Worm (Caenorhabditis elegans) whole organism, L4 larva: Measurements from ENCODE around the gene ttr-45.

Experiments
- D1046.2 ChIP-seq: fragments of 200-800 bp; sonication (Bioruptor generic); IDR thresholded peaks from 2 replicates; pipeline ENCODE4 v1.3.6; 2022; ENCODE audit warnings: missing genetic modification characterization, missing compliant biosample characterization
- F44E2.7 ChIP-seq: fragments of 200-800 bp; sonication (Bioruptor generic); IDR thresholded peaks from 2 replicates; pipeline ENCODE4 v2.1.2; 2022; ENCODE audit warnings: missing genetic modification characterization, missing compliant biosample characterization
- T20F7.1 ChIP-seq: fragments of 200-800 bp; sonication (Bioruptor generic); optimal IDR thresholded peaks from 2 replicates; lab custom pipeline; 2018; ENCODE audit warnings: mild to moderate bottlenecking, missing genetic modification characterization, missing compliant biosample characterization
- T26A8.4 ChIP-seq: fragments of 200-800 bp; sonication (Bioruptor generic); IDR thresholded peaks from 2 replicates; pipeline ENCODE4 v1.3.6; 2022; ENCODE audit warnings: missing genetic modification characterization, missing compliant biosample characterization
- Y48G9A.11 ChIP-seq: fragments of 200-800 bp; sonication (Bioruptor generic); IDR thresholded peaks from 2 replicates; pipeline ENCODE4 v1.3.6; 2022; ENCODE audit warnings: missing genetic modification reagents, missing genetic modification characterization, missing compliant biosample characterization
- Y75B8A.6 ChIP-seq: fragments of 200-800 bp; sonication (Bioruptor generic); IDR thresholded peaks from 2 replicates; pipeline ENCODE4 v1.3.6; 2022; ENCODE audit warnings: missing genetic modification reagents, missing genetic modification characterization, missing compliant biosample characterization
- aha-1 ChIP-seq: fragments of 150-350 bp; peaks from one replicate; lab custom pipeline; 2014; ENCODE audit warnings: missing biosample characterization, missing genetic modification characterization
- ama-1 ChIP-seq: fragments of 150-350 bp; optimal IDR thresholded peaks from 2 replicates; lab custom pipeline; 2014; ENCODE audit warnings: inconsistent platforms, mixed read lengths
- attf-4 ChIP-seq: sonication (generic microtip); optimal IDR thresholded peaks from 3 replicates; lab custom pipeline; 2017; ENCODE audit warnings: missing biosample characterization, missing genetic modification characterization
- ceh-20 ChIP-seq: fragments of 200-800 bp; sonication (Bioruptor generic); IDR thresholded peaks from 2 replicates; pipeline ENCODE4 v1.3.6; 2022; ENCODE audit warnings: missing genetic modification reagents, missing genetic modification characterization, missing compliant biosample characterization
- ceh-44 ChIP-seq: fragments of 200-800 bp; sonication (Bioruptor generic); IDR thresholded peaks from 2 replicates; pipeline ENCODE4 v1.3.6; 2022; ENCODE audit warnings: missing genetic modification reagents, missing genetic modification characterization, missing compliant biosample characterization
- ceh-62 ChIP-seq: sonication (generic microtip); optimal IDR thresholded peaks from 2 replicates; lab custom pipeline; 2017; ENCODE audit warnings: missing biosample characterization, missing genetic modification characterization
- ces-1 ChIP-seq: fragments of 150-350 bp; sonication (generic microtip); optimal IDR thresholded peaks from 4 replicates; lab custom pipeline; 2014; ENCODE audit warnings: missing biosample characterization, missing genetic modification reagents, missing genetic modification characterization
- cey-2 ChIP-seq: sonication (generic microtip); optimal IDR thresholded peaks from 3 replicates; lab custom pipeline; 2017; ENCODE audit warnings: missing genetic modification characterization, mild to moderate bottlenecking, missing compliant biosample characterization, antibody characterized with exemption, borderline replicate concordance; ENCODE audit not compliant: insufficient read depth
- daf-12 ChIP-seq: fragments of 150-350 bp; optimal IDR thresholded peaks from 2 replicates; lab custom pipeline; 2014; ENCODE audit warnings: missing biosample characterization, missing genetic modification reagents, missing genetic modification characterization
- daf-16 ChIP-seq, 3 experiments: sonication (generic microtip); optimal IDR thresholded peaks; 2 replicates each; lab custom pipeline; 2016 to 2017; ENCODE audit warnings: missing genetic modification characterization in 3 of 3, missing genetic modification reagents in 3 of 3, mild to moderate bottlenecking in 2 of 3, missing compliant biosample characterization in 2 of 3, missing biosample characterization in 1 of 3, moderate library complexity in 1 of 3
- daf-8 ChIP-seq: fragments of 200-800 bp; sonication (Bioruptor generic); IDR thresholded peaks from 2 replicates; pipeline ENCODE4 v1.3.6; 2022; ENCODE audit warnings: missing genetic modification characterization, missing compliant biosample characterization
- dmd-6 ChIP-seq: fragments of 200-800 bp; sonication (Bioruptor generic); IDR thresholded peaks from 2 replicates; pipeline ENCODE4 v1.3.6; 2022; ENCODE audit warnings: missing genetic modification reagents, missing genetic modification characterization, missing compliant biosample characterization
- dmd-8 ChIP-seq: fragments of 200-800 bp; sonication (Bioruptor generic); IDR thresholded peaks from 2 replicates; pipeline ENCODE4 v1.3.6; 2022; ENCODE audit warnings: missing genetic modification characterization, missing compliant biosample characterization
- dmd-9 ChIP-seq: fragments of 200-800 bp; sonication (Bioruptor generic); IDR thresholded peaks from 2 replicates; pipeline ENCODE4 v1.3.6; 2022; ENCODE audit warnings: missing genetic modification reagents, missing genetic modification characterization, missing compliant biosample characterization
- duxl-1 ChIP-seq: sonication (generic microtip); optimal IDR thresholded peaks from 2 replicates; lab custom pipeline; 2016; ENCODE audit warnings: mild to moderate bottlenecking, missing genetic modification characterization, moderate library complexity, missing compliant biosample characterization; ENCODE audit not compliant: poor library complexity
- egl-27 ChIP-seq: sonication (generic microtip); optimal IDR thresholded peaks from 3 replicates; lab custom pipeline; 2017; ENCODE audit warnings: missing biosample characterization, missing genetic modification reagents, missing genetic modification characterization
- fos-1 ChIP-seq: fragments of 150-350 bp; optimal IDR thresholded peaks from 2 replicates; lab custom pipeline; 2014; ENCODE audit warnings: missing biosample characterization, missing genetic modification characterization
- gei-8 ChIP-seq: fragments of 200-800 bp; sonication (Bioruptor generic); optimal IDR thresholded peaks from 2 replicates; lab custom pipeline; 2018; ENCODE audit warnings: mild to moderate bottlenecking, missing genetic modification characterization, missing compliant biosample characterization
- hif-1 ChIP-seq, 2 experiments: sonication (generic microtip); optimal IDR thresholded peaks; 2 replicates each; lab custom pipeline; 2016 to 2017; ENCODE audit warnings: missing compliant biosample characterization in 2 of 2, missing genetic modification characterization in 2 of 2, missing genetic modification reagents in 2 of 2, missing genotype in 2 of 2, mild to moderate bottlenecking in 1 of 2
- hmg-1.1 ChIP-seq: fragments of 200-800 bp; sonication (Bioruptor generic); IDR thresholded peaks from 2 replicates; pipeline ENCODE4 v1.3.6; 2022; ENCODE audit warnings: missing genetic modification reagents, missing genetic modification characterization, missing compliant biosample characterization
- jun-1 ChIP-seq: fragments of 150-350 bp; optimal IDR thresholded peaks from 2 replicates; lab custom pipeline; 2014; ENCODE audit warnings: missing biosample characterization, missing genetic modification reagents, missing genetic modification characterization
- lim-7 ChIP-seq: fragments of 200-800 bp; sonication (Bioruptor generic); IDR thresholded peaks from 2 replicates; pipeline ENCODE4 v1.3.6; 2022; ENCODE audit warnings: missing genetic modification characterization, missing compliant biosample characterization
- lin-1 ChIP-seq: fragments of 200-800 bp; sonication (Bioruptor generic); IDR thresholded peaks from 2 replicates; pipeline ENCODE4 v1.3.6; 2022; ENCODE audit warnings: missing genetic modification reagents, missing genetic modification characterization, missing compliant biosample characterization
- lin-13 ChIP-seq: fragments of 150-350 bp; optimal IDR thresholded peaks from 2 replicates; lab custom pipeline; 2014; ENCODE audit warnings: missing biosample characterization, missing genetic modification reagents, missing genetic modification characterization
- lin-38 ChIP-seq: fragments of 200-800 bp; sonication (Bioruptor generic); IDR thresholded peaks from 2 replicates; pipeline ENCODE4 v1.3.6; 2022; ENCODE audit warnings: missing genetic modification reagents, missing genetic modification characterization, missing compliant biosample characterization
- lir-3 ChIP-seq: sonication (generic microtip); optimal IDR thresholded peaks from 2 replicates; lab custom pipeline; 2016; ENCODE audit warnings: mild to moderate bottlenecking, missing genetic modification characterization, missing compliant biosample characterization
- mep-1 ChIP-seq: fragments of 150-350 bp; sonication (generic microtip); optimal IDR thresholded peaks from 3 replicates; lab custom pipeline; 2014; ENCODE audit warnings: missing biosample characterization, missing genetic modification characterization
- mes-2 ChIP-seq: sonication (generic microtip); optimal IDR thresholded peaks from 2 replicates; lab custom pipeline; 2016; ENCODE audit warnings: missing genotype, mild to moderate bottlenecking, missing genetic modification characterization, missing compliant biosample characterization; ENCODE audit not compliant: poor library complexity, severe bottlenecking
- nhr-10 ChIP-seq: fragments of 150-350 bp; optimal IDR thresholded peaks from 2 replicates; lab custom pipeline; 2014; ENCODE audit warnings: missing biosample characterization, missing genetic modification characterization
- nhr-102 ChIP-seq: sonication (generic microtip); optimal IDR thresholded peaks from 2 replicates; lab custom pipeline; 2016; ENCODE audit warnings: mild to moderate bottlenecking, missing genetic modification characterization, moderate library complexity, missing compliant biosample characterization
- nhr-42 ChIP-seq: fragments of 200-800 bp; sonication (Bioruptor generic); IDR thresholded peaks from 2 replicates; pipeline ENCODE4 v1.3.6; 2022; ENCODE audit warnings: missing genetic modification characterization, missing compliant biosample characterization
- nhr-48 ChIP-seq: sonication (generic microtip); optimal IDR thresholded peaks from 2 replicates; lab custom pipeline; 2016; ENCODE audit warnings: mild to moderate bottlenecking, missing genetic modification characterization, missing compliant biosample characterization
- nhr-76 ChIP-seq: fragments of 150-350 bp; optimal IDR thresholded peaks from 2 replicates; lab custom pipeline; 2014; ENCODE audit warnings: missing biosample characterization, missing genetic modification characterization
- sdz-12 ChIP-seq: fragments of 200-800 bp; sonication (Bioruptor generic); optimal IDR thresholded peaks from 2 replicates; lab custom pipeline; 2018; ENCODE audit warnings: mild to moderate bottlenecking, missing genetic modification characterization, missing compliant biosample characterization
- snpc-4 ChIP-seq: fragments of 150-350 bp; optimal IDR thresholded peaks from 2 replicates; lab custom pipeline; 2014; ENCODE audit warnings: missing biosample characterization, missing genetic modification characterization
- spr-1 ChIP-seq: sonication (generic microtip); optimal IDR thresholded peaks from 2 replicates; lab custom pipeline; 2016; ENCODE audit warnings: mild to moderate bottlenecking, missing genetic modification characterization, missing compliant biosample characterization
- spr-3 ChIP-seq: fragments of 200-800 bp; sonication (Bioruptor generic); optimal IDR thresholded peaks from 2 replicates; lab custom pipeline; 2018; ENCODE audit warnings: mild to moderate bottlenecking, missing genetic modification characterization, missing compliant biosample characterization
- tra-1 ChIP-seq: fragments of 200-800 bp; sonication (Bioruptor generic); IDR thresholded peaks from 2 replicates; pipeline ENCODE4 v1.3.6; 2022; ENCODE audit warnings: missing genetic modification reagents, missing genetic modification characterization, missing compliant biosample characterization
- unc-130 ChIP-seq: sonication (generic microtip); optimal IDR thresholded peaks from 2 replicates; lab custom pipeline; 2016; ENCODE audit warnings: missing genetic modification reagents, missing genetic modification characterization, missing compliant biosample characterization
- unc-39 ChIP-seq: sonication (generic microtip); optimal IDR thresholded peaks from 2 replicates; lab custom pipeline; 2017; ENCODE audit warnings: missing biosample characterization, missing genetic modification characterization
- zfp-3 ChIP-seq: fragments of 200-800 bp; sonication (Bioruptor generic); conservative IDR thresholded peaks from 2 replicates; pipeline ENCODE4 v1.3.6; 2022; ENCODE audit warnings: missing genetic modification reagents, missing genetic modification characterization, missing compliant biosample characterization
- zip-11 ChIP-seq: fragments of 200-800 bp; sonication (Bioruptor generic); IDR thresholded peaks from 2 replicates; pipeline ENCODE4 v1.3.6; 2022; ENCODE audit warnings: missing genetic modification characterization, missing compliant biosample characterization
- ztf-7 ChIP-seq: fragments of 150-350 bp; optimal IDR thresholded peaks from 2 replicates; lab custom pipeline; 2014; ENCODE audit warnings: missing biosample characterization, missing genetic modification characterization

ttr-45 gene

ce11 chrIV:13238943-13239861 is 14.8 kb upstream of the ttr-45 start, which contains the start of gene tag-115 (continued):
- TF ChIP-seq lir-3 (tag; lab: Kevin White, UChicago), result no peak
- no peak for TF ChIP-seq dmd-8
- TF ChIP-seq D1046.2 (GFP tag; lab: Robert Waterston, UW), result no peak
- no peak for TF ChIP-seq ceh-62
- TF ChIP-seq egl-27, result no peak
- peak; percentile 48 for TF ChIP-seq nhr-48 (tag; lab: Kevin White, UChicago)
- TF ChIP-seq ceh-44 (GFP tag; lab: Robert Waterston, UW), result no peak; the same call in 1 of the 2 replicates
- TF ChIP-seq lim-7 (GFP tag; lab: Robert Waterston, UW), result 0 out of 2 replicates have a peak, but pooled peaks have one; percentile 23
- TF ChIP-seq nhr-76, result no peak
- peak; percentile 50; the same call in 1 of the 2 replicates for TF ChIP-seq Y48G9A.11 (GFP tag; lab: Robert Waterston, UW)
- no peak for TF ChIP-seq snpc-4
- TF ChIP-seq ces-1, result no peak
- no peak for TF ChIP-seq nhr-10 (tag; lab: Kevin White, UChicago)
- TF ChIP-seq lin-13 (GFP tag; lab: Kevin White, UChicago), result peak; percentile 23
- peak; percentile 61 for TF ChIP-seq mes-2 (tag; lab: Kevin White, UChicago)
- TF ChIP-seq unc-130 (GFP tag; lab: Kevin White, UChicago), result peak; percentile 75
- TF ChIP-seq lin-38 (GFP tag; lab: Robert Waterston, UW), result peak; percentile 85
- no peak for TF ChIP-seq fos-1 (tag; lab: Kevin White, UChicago)
- no peak for TF ChIP-seq attf-4 (tag; lab: Kevin White, UChicago)
- TF ChIP-seq dmd-9 (GFP tag; lab: Robert Waterston, UW), result no peak
- peak; percentile 26 for TF ChIP-seq spr-1
- TF ChIP-seq gei-8 (GFP tag; lab: Kevin White, UChicago), result no peak
- TF ChIP-seq ceh-20 (GFP tag; lab: Robert Waterston, UW), result no peak
- TF ChIP-seq daf-8, result no peak
- 0 out of 2 replicates have a peak, but pooled peaks have one; percentile 34 for TF ChIP-seq Y75B8A.6 (GFP tag; lab: Robert Waterston, UW)
- TF ChIP-seq mep-1 (tag; lab: Kevin White, UChicago), result peak; percentile 3
- no peak for TF ChIP-seq sdz-12 (GFP tag; lab: Kevin White, UChicago)
- TF ChIP-seq hif-1 (tag; optimal IDR thresholded peaks at IDR 0.05; lab: Kevin White, UChicago), result no peak
- peak; percentile 6 for TF ChIP-seq ztf-7 (tag; lab: Kevin White, UChicago)
- TF ChIP-seq zfp-3 (GFP tag; lab: Robert Waterston, UW), result no peak
- no peak for TF ChIP-seq unc-39
- TF ChIP-seq daf-12 (tag; lab: Kevin White, UChicago), result no peak
- peak; percentile 53; the same call in 1 of the 2 replicates for TF ChIP-seq lin-1 (GFP tag; lab: Robert Waterston, UW)
- peak; percentile 70 for TF ChIP-seq ama-1 (lab: Kevin White, UChicago)
- TF ChIP-seq spr-3 (GFP tag; lab: Kevin White, UChicago), result no peak
- peak; percentile 16; the same call in 1 of the 2 replicates for TF ChIP-seq F44E2.7 (GFP tag; lab: Robert Waterston, UW)
- TF ChIP-seq aha-1, result peak; percentile 85
- peak; percentile 56 for TF ChIP-seq duxl-1 (tag; lab: Kevin White, UChicago)
- TF ChIP-seq cey-2, result no peak
- no peak for TF ChIP-seq jun-1 (tag; lab: Kevin White, UChicago)
- peak in 1 of 2 experiments; percentile 12 for TF ChIP-seq daf-16 (GFP tag; optimal IDR thresholded peaks at IDR 0.05; lab: Kevin White, UChicago)
- TF ChIP-seq daf-16 (tag; optimal IDR thresholded peaks at IDR 0.05; lab: Kevin White, UChicago), result peak; percentile 33
- TF ChIP-seq tra-1 (GFP tag; lab: Robert Waterston, UW), result peak; percentile 62
- TF ChIP-seq dmd-6 (GFP tag; lab: Robert Waterston, UW), result no peak
- no peak for TF ChIP-seq hmg-1.1 (GFP tag; lab: Robert Waterston, UW)
- no peak for TF ChIP-seq nhr-42 (GFP tag; lab: Robert Waterston, UW)
- TF ChIP-seq nhr-102 (tag; lab: Kevin White, UChicago), result peak; percentile 56
- no peak for TF ChIP-seq T26A8.4 (GFP tag; lab: Robert Waterston, UW)
- no peak for TF ChIP-seq zip-11 (GFP tag; lab: Robert Waterston, UW)
- TF ChIP-seq T20F7.1, result no peak
